Fruit fly (Drosophila melanogaster): ENCODE measurements around the gene CG9519.

The CG9519 gene

dm6 chrX:14882536-14883118 is 26.5 kb upstream of the CG9519 start, which contains the start of the genes CG45064 and CG45065 (continued):
- peak in 1 of 2 experiments; percentile 57 for TF ChIP-seq salr (GFP tag; optimal IDR thresholded peaks at IDR 0.05)
- TF ChIP-seq CG10631 (GFP tag; optimal IDR thresholded peaks at IDR 0.05), result peak; percentile 84
- TF ChIP-seq CG1621 (tag; optimal IDR thresholded peaks at IDR 0.05), result no peak
- TF ChIP-seq CG11762 (GFP tag; optimal IDR thresholded peaks at IDR 0.05; ENCODE audit: insufficient read depth), result peak; percentile 85
- peak; percentile 82 for TF ChIP-seq dsx (GFP tag; optimal IDR thresholded peaks at IDR 0.05; ENCODE audit: poor library complexity, severe bottlenecking)
- TF ChIP-seq Hr38 (GFP tag; optimal IDR thresholded peaks at IDR 0.05), result peak; percentile 41
- peak; percentile 89 for TF ChIP-seq CG3919 (GFP tag; optimal IDR thresholded peaks at IDR 0.05)
- TF ChIP-seq pdm3 (GFP tag; optimal IDR thresholded peaks at IDR 0.05), result peak; percentile 91
- TF ChIP-seq dac (GFP tag; optimal IDR thresholded peaks at IDR 0.05), result peak; percentile 83
- peak; percentile 76 for TF ChIP-seq Ets21C (GFP tag; optimal IDR thresholded peaks at IDR 0.05)
- peak; percentile 86 for TF ChIP-seq acj6 (GFP tag; optimal IDR thresholded peaks at IDR 0.05)
- peak; percentile 89 for TF ChIP-seq OdsH (GFP tag; optimal IDR thresholded peaks at IDR 0.05)
- TF ChIP-seq fd85E (GFP tag; optimal IDR thresholded peaks at IDR 0.05), result peak; percentile 64
- TF ChIP-seq net (GFP tag; optimal IDR thresholded peaks at IDR 0.05), result peak; percentile 88
- TF ChIP-seq ss (GFP tag; optimal IDR thresholded peaks at IDR 0.05), result peak; percentile 17 to 70
- peak; percentile 91 for TF ChIP-seq Lpt (GFP tag; optimal IDR thresholded peaks at IDR 0.05)
- TF ChIP-seq lz (GFP tag; optimal IDR thresholded peaks at IDR 0.05), result peak; percentile 86
- TF ChIP-seq CG6276 (GFP tag; optimal IDR thresholded peaks at IDR 0.05), result peak; percentile 90

dm6 chrX:14878917-14879316 is 22.8 kb upstream of the CG9519 start:
- TF ChIP-seq CG3919 (GFP tag; optimal IDR thresholded peaks at IDR 0.05) (no peak), CG6792 (GFP tag; optimal IDR thresholded peaks at IDR 0.05) (no peak), CG8632 (GFP tag; optimal IDR thresholded peaks at IDR 0.05) (no peak), Met (GFP tag; optimal IDR thresholded peaks at IDR 0.05) (no peak), CG8119 (GFP tag; IDR thresholded peaks at IDR 0.05) (no peak), dsx (GFP tag; optimal IDR thresholded peaks at IDR 0.05; ENCODE audit: poor library complexity, severe bottlenecking) (no peak), Sox102F (GFP tag; optimal IDR thresholded peaks at IDR 0.05) (no peak), fkh (GFP tag; optimal IDR thresholded peaks at IDR 0.05) (no peak), CG11294 (GFP tag; IDR thresholded peaks at IDR 0.05) (no peak), Hr39 (GFP tag; optimal IDR thresholded peaks at IDR 0.05) (no peak), OdsH (GFP tag; optimal IDR thresholded peaks at IDR 0.05) (no peak), Ets96B (tag; optimal IDR thresholded peaks at IDR 0.05) (no peak)

- 0 out of 2 replicates have a peak, but pooled peaks have one; percentile 10 for TF ChIP-seq CG15336 (GFP tag; IDR thresholded peaks at IDR 0.05)
- no peak for TF ChIP-seq CG9139 (GFP tag; optimal IDR thresholded peaks at IDR 0.05)
- peak; percentile 40 for TF ChIP-seq Eip78C (GFP tag)
These were observed 14.9 kb upstream of the CG9519 start, which contains the start of gene CG9518 for dm6 chrX:14871028-14871427. Gene CG9518, minus strand, starts transcription at chrX:14871181.

dm6 chrX:14868414-14868813 is 12.3 kb upstream of the CG9519 start:
- no peak for TF ChIP-seq topi (GFP tag; optimal IDR thresholded peaks at IDR 0.05)
- peak; percentile 4 for TF ChIP-seq Lpt (GFP tag; optimal IDR thresholded peaks at IDR 0.05)
- TF ChIP-seq CG11902 (GFP tag; optimal IDR thresholded peaks at IDR 0.05), result no peak
- TF ChIP-seq CG6854 (GFP tag; optimal IDR thresholded peaks at IDR 0.05), result peak; percentile 55
- TF ChIP-seq CG6163 (GFP tag; IDR thresholded peaks at IDR 0.05), result no peak; the same call in 2 of the 3 replicates
- TF ChIP-seq Hr4 (GFP tag; optimal IDR thresholded peaks at IDR 0.05), result no peak
- TF ChIP-seq CG6276 (GFP tag; optimal IDR thresholded peaks at IDR 0.05), result peak; percentile 38
- TF ChIP-seq Eip93F (GFP tag; optimal IDR thresholded peaks at IDR 0.05), result no peak
- TF ChIP-seq Eip78C (GFP tag), result peak; percentile 32
- TF ChIP-seq eg (GFP tag; IDR thresholded peaks at IDR 0.05), result peak; percentile 43; the same call in 1 of the 3 replicates
- TF ChIP-seq Blimp-1 (GFP tag; optimal IDR thresholded peaks at IDR 0.05), result peak; percentile 40

Data from whole organism, prepupa.